Fruit fly (Drosophila melanogaster): ENCODE data around the gene mthl9.

- no peak for TF ChIP-seq CG8478 (optimal IDR thresholded peaks at IDR 0.05)
- no peak for TF ChIP-seq CTCF (optimal IDR thresholded peaks at IDR 0.05)
Measured at dm6 chr3L:299952-300605, 32.0 kb downstream of the mthl9 start.
